Worm (Caenorhabditis elegans): ENCODE measurements around the gene C55A6.7.

Gene C55A6.7

DNA sequence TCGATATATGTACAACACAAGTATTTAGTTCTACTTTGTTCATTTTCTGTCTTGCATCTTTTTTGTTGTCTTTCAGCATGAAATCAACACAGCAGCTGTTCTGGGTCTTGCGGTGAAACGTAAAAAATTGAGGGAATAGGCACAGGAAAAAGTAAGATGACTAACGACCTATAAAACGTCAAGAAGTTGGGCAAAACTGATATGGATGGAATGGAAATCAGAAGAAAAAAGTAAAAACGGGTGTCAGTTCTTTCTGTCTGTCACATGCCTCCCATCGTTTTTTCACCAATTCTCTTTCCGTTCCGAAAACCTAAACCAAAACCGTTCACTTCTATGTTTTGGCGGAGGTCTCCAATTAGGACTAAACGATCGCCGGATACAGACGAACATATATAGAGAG, 19.4 kb downstream of the C55A6.7 start (continued):
- TF ChIP-seq dmd-6 (GFP tag; IDR thresholded peaks at IDR 0.05) (peak; percentile 30), nhr-28 (tag; optimal IDR thresholded peaks at IDR 0.05) (peak; percentile 44), Y105C5A.15 (GFP tag; IDR thresholded peaks at IDR 0.05) (no peak), egl-43 (GFP tag; IDR thresholded peaks at IDR 0.05) (no peak), tra-1 (GFP tag; IDR thresholded peaks at IDR 0.05) (no peak), set-16 (GFP tag; IDR thresholded peaks at IDR 0.05) (no peak), hlh-11 (tag; optimal IDR thresholded peaks at IDR 0.05) (peak; percentile 52), ctbp-1 (GFP tag; IDR thresholded peaks at IDR 0.05) (no peak), spr-3 (GFP tag; optimal IDR thresholded peaks at IDR 0.05) (no peak), ceh-82 (tag; optimal IDR thresholded peaks at IDR 0.05) (no peak), F10B5.3 (tag; optimal IDR thresholded peaks at IDR 0.05) (no peak), hlh-30 (tag; optimal IDR thresholded peaks at IDR 0.05; ENCODE audit: insufficient read depth) (no peak), lin-39 (tag; optimal IDR thresholded peaks at IDR 0.05) (no peak), vab-7 (GFP tag; IDR thresholded peaks at IDR 0.05) (no peak), gei-8 (GFP tag; optimal IDR thresholded peaks at IDR 0.05) (no peak)

DNA sequence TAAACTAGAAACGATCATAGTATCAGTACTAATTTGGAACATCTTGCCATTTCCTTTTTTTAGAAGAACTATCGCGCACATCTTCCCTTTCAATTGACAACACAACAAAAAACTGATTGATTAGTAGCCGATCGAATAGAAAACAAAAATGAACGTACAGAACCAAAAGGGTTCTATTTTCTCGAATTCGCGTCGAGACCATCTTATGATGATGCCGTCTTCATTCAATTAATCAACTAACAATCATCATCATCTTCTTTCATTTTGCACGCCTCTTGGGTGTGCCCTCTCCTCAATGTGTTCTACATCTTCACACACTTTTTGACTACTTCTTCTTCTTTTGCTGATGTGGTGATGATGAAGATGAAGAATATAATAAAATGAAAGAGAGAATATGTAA, 20.5 kb downstream of the C55A6.7 start:
- TF ChIP-seq lin-38 (GFP tag; IDR thresholded peaks at IDR 0.05) (no peak), D1046.2 (GFP tag; IDR thresholded peaks at IDR 0.05) (no peak), nhr-28 (tag; optimal IDR thresholded peaks at IDR 0.05) (peak; percentile 22), unc-62 (GFP tag; optimal IDR thresholded peaks at IDR 0.05 in 1 of 2) (peak in 1 of 2 experiments; percentile 92), unc-62 (tag; optimal IDR thresholded peaks at IDR 0.05) (no peak), mxl-3 (GFP tag; optimal IDR thresholded peaks at IDR 0.05) (peak; percentile 9), ama-1 (optimal IDR thresholded peaks at IDR 0.05) (no peak), pha-4 (GFP tag; IDR thresholded peaks at IDR 0.05) (no peak), pha-4 (tag; optimal IDR thresholded peaks at IDR 0.05) (no peak), nhr-6 (tag; optimal IDR thresholded peaks at IDR 0.05) (no peak)

DNA sequence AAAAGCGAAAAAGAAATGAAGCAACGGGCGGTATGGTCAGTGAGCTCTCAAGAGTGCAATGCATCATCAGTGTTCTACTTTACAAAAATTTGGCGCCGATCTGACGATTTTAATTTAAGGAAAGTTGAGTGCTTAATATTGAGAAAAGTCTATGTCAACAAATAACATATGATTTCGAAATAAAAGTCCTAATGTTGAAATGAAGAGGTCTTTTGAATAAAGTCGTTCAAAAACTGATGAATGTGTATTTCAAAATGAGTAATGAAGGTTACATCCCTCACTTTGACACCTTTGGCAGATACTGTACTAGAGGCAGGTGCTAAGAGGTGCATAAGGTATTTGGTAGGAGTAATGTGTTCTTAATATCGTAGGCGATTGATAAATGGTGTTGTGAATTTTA, 22.9 kb downstream of the C55A6.7 start:
- TF ChIP-seq unc-62 (GFP tag; optimal IDR thresholded peaks at IDR 0.05 in 1 of 2): peak in 1 of 2 experiments; percentile 92
- no peak for TF ChIP-seq unc-62 (tag; optimal IDR thresholded peaks at IDR 0.05)
- no peak for TF ChIP-seq tra-1 (GFP tag; IDR thresholded peaks at IDR 0.05)
- no peak for TF ChIP-seq mxl-3 (GFP tag; optimal IDR thresholded peaks at IDR 0.05)
- TF ChIP-seq egl-43 (GFP tag; IDR thresholded peaks at IDR 0.05): no peak

DNA sequence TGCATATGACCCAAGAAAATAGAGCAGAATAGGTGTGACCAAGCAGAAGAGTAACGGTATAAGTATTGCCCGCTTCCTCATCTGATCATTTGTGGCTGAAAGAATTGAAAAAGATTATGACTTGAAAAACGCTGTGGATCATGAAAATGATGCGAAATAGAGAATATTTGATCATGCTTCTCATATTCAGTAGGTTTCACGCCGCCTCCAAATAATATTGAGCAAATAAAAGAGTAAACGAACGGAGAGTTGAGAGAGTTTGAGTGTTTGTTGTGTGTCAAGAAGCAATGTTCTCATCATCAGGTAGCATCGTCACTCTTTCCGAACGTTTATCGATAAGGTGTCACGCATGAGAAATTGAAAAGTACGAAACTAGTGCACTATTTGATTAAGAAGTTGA, 24.0 kb downstream of the C55A6.7 start, which contains the start of gene htrl-1:
Gene htrl-1, minus strand, starts transcription at position 101 of the 400 bp plus-strand sequence.
- TF ChIP-seq pqm-1 (tag; optimal IDR thresholded peaks at IDR 0.05) (no peak), hlh-11 (tag; optimal IDR thresholded peaks at IDR 0.05) (no peak), tag-97 (GFP tag; IDR thresholded peaks at IDR 0.05) (no peak), snpc-4 (tag; optimal IDR thresholded peaks at IDR 0.05) (no peak), php-3 (GFP tag; IDR thresholded peaks at IDR 0.05) (no peak), ceh-32 (tag; optimal IDR thresholded peaks at IDR 0.05; ENCODE audit: poor library complexity) (no peak), dmd-8 (GFP tag; IDR thresholded peaks at IDR 0.05) (no peak), aha-1 (tag) (no peak), ztf-7 (tag; optimal IDR thresholded peaks at IDR 0.05) (no peak)

DNA sequence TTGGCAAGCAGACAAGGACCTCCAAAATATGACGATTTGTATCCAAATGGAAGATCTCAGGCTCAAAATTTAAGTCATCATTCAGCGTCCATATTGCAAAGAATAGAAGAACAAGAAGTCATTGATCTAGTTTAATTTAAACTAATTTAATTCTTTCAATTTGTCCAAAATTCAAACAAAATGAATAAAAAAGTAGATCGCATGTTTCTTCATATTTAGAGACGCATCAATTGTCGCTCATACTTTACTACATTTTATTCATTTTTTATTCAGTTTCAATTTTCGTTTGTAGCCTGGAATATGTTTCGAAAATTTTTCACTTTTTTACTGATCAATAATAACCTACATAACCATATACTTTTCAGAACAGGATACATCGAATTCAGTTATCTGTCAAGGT, 27.9 kb downstream of the C55A6.7 start, which contains the start of gene T11F9.21:
Gene T11F9.21, plus strand, starts transcription at position 301 of the 400 bp plus-strand sequence.
- no peak for TF ChIP-seq vab-7 (GFP tag; IDR thresholded peaks at IDR 0.05)
- no peak for TF ChIP-seq lin-39 (tag; optimal IDR thresholded peaks at IDR 0.05)
- no peak for TF ChIP-seq nhr-25 (tag; optimal IDR thresholded peaks at IDR 0.05; ENCODE audit: borderline replicate concordance, insufficient read depth)
- no peak for TF ChIP-seq lin-13 (GFP tag; optimal IDR thresholded peaks at IDR 0.05)
- no peak for TF ChIP-seq nhr-11 (tag; optimal IDR thresholded peaks at IDR 0.05)
- TF ChIP-seq mep-1 (tag; optimal IDR thresholded peaks at IDR 0.05): no peak
- TF ChIP-seq zfp-2 (tag; optimal IDR thresholded peaks at IDR 0.05): no peak
- no peak for TF ChIP-seq nhr-77 (tag; optimal IDR thresholded peaks at IDR 0.05)
- no peak for TF ChIP-seq ZK546.5 (tag; optimal IDR thresholded peaks at IDR 0.05)
- TF ChIP-seq ztf-7 (tag; optimal IDR thresholded peaks at IDR 0.05): no peak
- TF ChIP-seq ceh-44 (GFP tag; IDR thresholded peaks at IDR 0.05): no peak
- TF ChIP-seq php-3 (GFP tag; IDR thresholded peaks at IDR 0.05): no peak
- no peak for TF ChIP-seq arid-1 (GFP tag; conservative IDR thresholded peaks at IDR 0.05)
- no peak for TF ChIP-seq daf-16 (GFP tag; optimal IDR thresholded peaks at IDR 0.05)
- TF ChIP-seq daf-16 (tag; optimal IDR thresholded peaks at IDR 0.05): no peak
- TF ChIP-seq ama-1 (optimal IDR thresholded peaks at IDR 0.05): no peak
- no peak for TF ChIP-seq ztf-11 (tag; optimal IDR thresholded peaks at IDR 0.05)
- TF ChIP-seq egl-27 (tag; optimal IDR thresholded peaks at IDR 0.05): no peak
- TF ChIP-seq ceh-82 (tag; optimal IDR thresholded peaks at IDR 0.05): no peak
- TF ChIP-seq zfp-3 (GFP tag; conservative IDR thresholded peaks at IDR 0.05): no peak
